Fruit fly (Drosophila melanogaster) whole organism, embryonic: ENCODE results near the gene GstZ1.

Source experiments
- C15 ChIP-seq: fragments of 200-800 bp; sonication (Bioruptor generic); IDR thresholded peaks from 3 replicates; pipeline ENCODE4 v1.3.6; 2022; ENCODE audit warnings: missing biosample characterization, missing genetic modification characterization
- CG10147 ChIP-seq: fragments of 200-800 bp; sonication (Bioruptor generic); optimal IDR thresholded peaks from 2 replicates; lab custom pipeline; 2019; ENCODE audit warnings: missing biosample characterization, mild to moderate bottlenecking, missing genetic modification characterization, moderate library complexity
- CG10565 ChIP-seq: fragments of 200-800 bp; sonication (Bioruptor generic); optimal IDR thresholded peaks from 3 replicates; lab custom pipeline; 2016; ENCODE audit warnings: missing biosample characterization, mild to moderate bottlenecking, missing genetic modification characterization
- CG11695 ChIP-seq: fragments of 200-800 bp; sonication (Bioruptor generic); IDR thresholded peaks from 3 replicates; pipeline ENCODE4 v1.3.6; 2022; ENCODE audit warnings: missing biosample characterization, missing genetic modification characterization
- CG12071 ChIP-seq: fragments of 200-800 bp; sonication (Bioruptor generic); optimal IDR thresholded peaks from 3 replicates; lab custom pipeline; 2018; ENCODE audit warnings: missing biosample characterization, mild to moderate bottlenecking, missing genetic modification characterization
- CG12155 ChIP-seq: fragments of 200-800 bp; sonication (Bioruptor generic); optimal IDR thresholded peaks from 3 replicates; lab custom pipeline; 2016; ENCODE audit warnings: missing biosample characterization, missing genetic modification characterization
- CG14050 ChIP-seq: fragments of 200-800 bp; sonication (Bioruptor generic); IDR thresholded peaks from 3 replicates; pipeline ENCODE4 v1.3.6; 2022; ENCODE audit warnings: missing biosample characterization, missing genetic modification characterization
- CG15479 ChIP-seq: fragments of 200-800 bp; sonication (Bioruptor generic); optimal IDR thresholded peaks from 3 replicates; lab custom pipeline; 2019; ENCODE audit warnings: missing biosample characterization, mild to moderate bottlenecking, missing genetic modification characterization, moderate library complexity
- CG1602 ChIP-seq: fragments of 200-800 bp; sonication (Bioruptor generic); optimal IDR thresholded peaks from 3 replicates; lab custom pipeline; 2016; ENCODE audit warnings: missing biosample characterization, missing genetic modification characterization
- CG1647 ChIP-seq: fragments of 200-800 bp; sonication (Bioruptor generic); optimal IDR thresholded peaks from 3 replicates; lab custom pipeline; 2016; ENCODE audit warnings: missing biosample characterization, missing genetic modification characterization
- CG1792 ChIP-seq: fragments of 200-800 bp; sonication (Bioruptor generic); optimal IDR thresholded peaks from 2 replicates; lab custom pipeline; 2016; ENCODE audit warnings: missing biosample characterization, missing genetic modification characterization
- CG1832 ChIP-seq: fragments of 200-800 bp; sonication (Bioruptor generic); optimal IDR thresholded peaks from 2 replicates; lab custom pipeline; 2017; ENCODE audit warnings: missing biosample characterization, mild to moderate bottlenecking, missing genetic modification characterization, inconsistent platforms
- CG18476 ChIP-seq: fragments of 200-800 bp; sonication (Bioruptor generic); optimal IDR thresholded peaks from 2 replicates; lab custom pipeline; 2016; ENCODE audit warnings: missing biosample characterization, mild to moderate bottlenecking, missing genetic modification characterization
- CG2712 ChIP-seq: fragments of 200-800 bp; optimal IDR thresholded peaks from 3 replicates; lab custom pipeline; 2019; ENCODE audit warnings: missing biosample characterization, mild to moderate bottlenecking, missing genetic modification characterization, moderate library complexity
- CG31365 ChIP-seq: fragments of 200-800 bp; sonication (Bioruptor generic); optimal IDR thresholded peaks from 2 replicates; lab custom pipeline; 2018; ENCODE audit warnings: missing biosample characterization, mild to moderate bottlenecking, missing genetic modification characterization
- CG31388 ChIP-seq: fragments of 200-800 bp; sonication (Bioruptor generic); optimal IDR thresholded peaks from 2 replicates; lab custom pipeline; 2016; ENCODE audit warnings: missing biosample characterization, missing genetic modification characterization
- CG32772 ChIP-seq: fragments of 200-800 bp; sonication (Bioruptor generic); IDR thresholded peaks from 2 replicates; pipeline ENCODE4 v1.3.6; 2022; ENCODE audit warnings: missing biosample characterization, missing genetic modification characterization
- CG4404 ChIP-seq: fragments of 200-800 bp; sonication (Bioruptor generic); IDR thresholded peaks from 2 replicates; pipeline ENCODE4 v1.3.6; 2022; ENCODE audit warnings: missing biosample characterization, missing genetic modification characterization
- CG6254 ChIP-seq: fragments of 200-800 bp; sonication (Bioruptor generic); optimal IDR thresholded peaks from 3 replicates; lab custom pipeline; 2017; ENCODE audit warnings: mild to moderate bottlenecking, missing biosample characterization, missing genetic modification reagents, missing genetic modification characterization
- CG7372 ChIP-seq: fragments of 200-800 bp; sonication (Bioruptor generic); IDR thresholded peaks from 2 replicates; pipeline ENCODE4 v1.3.6; 2022; ENCODE audit warnings: missing biosample characterization, missing genetic modification characterization
- CG9797 ChIP-seq: fragments of 200-800 bp; sonication (Bioruptor generic); optimal IDR thresholded peaks from 3 replicates; lab custom pipeline; 2018; ENCODE audit warnings: missing biosample characterization, mild to moderate bottlenecking, missing genetic modification characterization
- CG9932 ChIP-seq: fragments of 200-800 bp; sonication (Bioruptor generic); IDR thresholded peaks from 2 replicates; pipeline ENCODE4 v1.3.6; 2022; ENCODE audit warnings: missing biosample characterization, missing genetic modification characterization
- Chrac-16 ChIP-seq: fragments of 200-800 bp; sonication (Bioruptor generic); optimal IDR thresholded peaks from 3 replicates; lab custom pipeline; 2016; ENCODE audit warnings: missing biosample characterization, missing genetic modification characterization
- E2f1 ChIP-seq: fragments of 200-800 bp; sonication (Bioruptor generic); IDR thresholded peaks from 2 replicates; pipeline ENCODE4 v1.3.6; 2022; ENCODE audit warnings: missing biosample characterization, missing genetic modification characterization
- Fer2 ChIP-seq: fragments of 200-800 bp; sonication (Bioruptor generic); optimal IDR thresholded peaks from 2 replicates; lab custom pipeline; 2018; ENCODE audit warnings: missing biosample characterization, mild to moderate bottlenecking, missing genetic modification characterization, moderate library complexity
- Fer3 ChIP-seq: fragments of 200-800 bp; sonication (Bioruptor generic); optimal IDR thresholded peaks from 2 replicates; lab custom pipeline; 2018; ENCODE audit warnings: missing biosample characterization, mild to moderate bottlenecking, missing genetic modification characterization, moderate library complexity
- GATAe ChIP-seq: fragments of 200-800 bp; sonication (Bioruptor generic); conservative IDR thresholded peaks from 2 replicates; pipeline ENCODE4 v1.3.6; 2022; ENCODE audit warnings: missing biosample characterization, missing genetic modification characterization
- HLHmδ ChIP-seq: fragments of 200-800 bp; sonication (Bioruptor generic); optimal IDR thresholded peaks from 2 replicates; lab custom pipeline; 2018; ENCODE audit warnings: missing biosample characterization, mild to moderate bottlenecking, missing genetic modification characterization, moderate library complexity
- HmgZ ChIP-seq: fragments of 200-800 bp; sonication (Bioruptor generic); optimal IDR thresholded peaks from 2 replicates; lab custom pipeline; 2018; ENCODE audit warnings: missing biosample characterization, mild to moderate bottlenecking, missing genetic modification characterization
- Hr78 ChIP-seq, 2 experiments: fragments of 200-800 bp in 1 of 2; fragments of >200 bp in 1 of 2; sonication (Bioruptor generic) in 1 of 2; optimal IDR thresholded peaks; 2 replicates each; lab custom pipeline; 2017 to 2019; ENCODE audit warnings: missing biosample characterization in 2 of 2, missing genetic modification characterization in 2 of 2, mild to moderate bottlenecking in 1 of 2, moderate library complexity in 1 of 2
- Lhr ChIP-seq: fragments of 200-800 bp; sonication (Bioruptor generic); optimal IDR thresholded peaks from 3 replicates; lab custom pipeline; 2017; ENCODE audit warnings: mild to moderate bottlenecking, missing biosample characterization, missing genetic modification reagents, missing genetic modification characterization
- MESR4 ChIP-seq: fragments of 200-800 bp; sonication (Bioruptor generic); optimal IDR thresholded peaks from 2 replicates; lab custom pipeline; 2018; ENCODE audit warnings: missing biosample characterization, mild to moderate bottlenecking, missing genetic modification characterization, moderate library complexity
- Max ChIP-seq: fragments of 200-800 bp; sonication (Bioruptor generic); optimal IDR thresholded peaks from 2 replicates; lab custom pipeline; 2016; ENCODE audit warnings: missing biosample characterization, mild to moderate bottlenecking, missing genetic modification characterization
- Med ChIP-seq: fragments of 200-800 bp; sonication (Bioruptor generic); peaks from one replicate; lab custom pipeline; 2016; ENCODE audit warnings: missing biosample characterization, missing genetic modification characterization, mild to moderate bottlenecking, inconsistent platforms, moderate library complexity
- Poxn ChIP-seq: fragments of 200-800 bp; sonication (Bioruptor generic); IDR thresholded peaks from 2 replicates; pipeline ENCODE4 v1.3.6; 2022; ENCODE audit warnings: missing biosample characterization, missing genetic modification characterization
- Six4 ChIP-seq: fragments of 200-800 bp; sonication (Bioruptor generic); optimal IDR thresholded peaks from 2 replicates; lab custom pipeline; 2016; ENCODE audit warnings: missing biosample characterization, missing genetic modification characterization
- Sox100B ChIP-seq: fragments of 200-800 bp; sonication (Bioruptor generic); optimal IDR thresholded peaks from 3 replicates; lab custom pipeline; 2018; ENCODE audit warnings: missing biosample characterization, mild to moderate bottlenecking, missing genetic modification characterization
- ap ChIP-seq: fragments of 200-800 bp; sonication (Bioruptor generic); IDR thresholded peaks from 2 replicates; pipeline ENCODE4 v1.3.6; 2022; ENCODE audit warnings: missing biosample characterization, missing genetic modification characterization
- btn ChIP-seq: fragments of 200-800 bp; sonication (Bioruptor generic); optimal IDR thresholded peaks from 2 replicates; lab custom pipeline; 2016; ENCODE audit warnings: missing biosample characterization, missing genetic modification characterization
- crol ChIP-seq: fragments of 200-800 bp; sonication (Bioruptor generic); IDR thresholded peaks from 2 replicates; pipeline ENCODE4 v1.3.6; 2022; ENCODE audit warnings: missing biosample characterization, missing genetic modification characterization
- cwo ChIP-seq: fragments of 200-800 bp; sonication (Bioruptor generic); optimal IDR thresholded peaks from 3 replicates; lab custom pipeline; 2017; ENCODE audit warnings: missing biosample characterization, missing genetic modification characterization, mild to moderate bottlenecking, moderate library complexity, missing genetic modification reagents
- fd102C ChIP-seq: fragments of 200-800 bp; sonication (Bioruptor generic); optimal IDR thresholded peaks from 2 replicates; lab custom pipeline; 2018; ENCODE audit warnings: missing biosample characterization, mild to moderate bottlenecking, missing genetic modification characterization, moderate library complexity
- fru ChIP-seq: fragments of >200 bp; optimal IDR thresholded peaks from 2 replicates; lab custom pipeline; 2017
- klu ChIP-seq: fragments of 200-800 bp; sonication (Bioruptor generic); IDR thresholded peaks from 2 replicates; pipeline ENCODE4 v1.3.6; 2022; ENCODE audit warnings: missing biosample characterization, missing genetic modification characterization
- lbe ChIP-seq: fragments of 200-800 bp; sonication (Bioruptor generic); optimal IDR thresholded peaks from 2 replicates; lab custom pipeline; 2016; ENCODE audit warnings: missing biosample characterization, mild to moderate bottlenecking, missing genetic modification characterization
- onecut ChIP-seq: fragments of 200-800 bp; sonication (Bioruptor generic); IDR thresholded peaks from 2 replicates; pipeline ENCODE4 v1.3.6; 2022; ENCODE audit warnings: missing biosample characterization, missing genetic modification characterization
- phol ChIP-seq: fragments of 200-800 bp; sonication (Bioruptor generic); optimal IDR thresholded peaks from 3 replicates; lab custom pipeline; 2018; ENCODE audit warnings: missing biosample characterization, mild to moderate bottlenecking, missing genetic modification characterization, moderate library complexity
- pita ChIP-seq: fragments of 200-800 bp; sonication (Bioruptor generic); optimal IDR thresholded peaks from 2 replicates; lab custom pipeline; 2017; ENCODE audit warnings: missing biosample characterization, mild to moderate bottlenecking, missing genetic modification characterization
- sna ChIP-seq: fragments of 200-800 bp; sonication (Bioruptor generic); IDR thresholded peaks from 2 replicates; pipeline ENCODE4 v1.3.6; 2022; ENCODE audit warnings: missing biosample characterization, missing genetic modification characterization; ENCODE audit not compliant: partially characterized antibody

The GstZ1 gene

DNA sequence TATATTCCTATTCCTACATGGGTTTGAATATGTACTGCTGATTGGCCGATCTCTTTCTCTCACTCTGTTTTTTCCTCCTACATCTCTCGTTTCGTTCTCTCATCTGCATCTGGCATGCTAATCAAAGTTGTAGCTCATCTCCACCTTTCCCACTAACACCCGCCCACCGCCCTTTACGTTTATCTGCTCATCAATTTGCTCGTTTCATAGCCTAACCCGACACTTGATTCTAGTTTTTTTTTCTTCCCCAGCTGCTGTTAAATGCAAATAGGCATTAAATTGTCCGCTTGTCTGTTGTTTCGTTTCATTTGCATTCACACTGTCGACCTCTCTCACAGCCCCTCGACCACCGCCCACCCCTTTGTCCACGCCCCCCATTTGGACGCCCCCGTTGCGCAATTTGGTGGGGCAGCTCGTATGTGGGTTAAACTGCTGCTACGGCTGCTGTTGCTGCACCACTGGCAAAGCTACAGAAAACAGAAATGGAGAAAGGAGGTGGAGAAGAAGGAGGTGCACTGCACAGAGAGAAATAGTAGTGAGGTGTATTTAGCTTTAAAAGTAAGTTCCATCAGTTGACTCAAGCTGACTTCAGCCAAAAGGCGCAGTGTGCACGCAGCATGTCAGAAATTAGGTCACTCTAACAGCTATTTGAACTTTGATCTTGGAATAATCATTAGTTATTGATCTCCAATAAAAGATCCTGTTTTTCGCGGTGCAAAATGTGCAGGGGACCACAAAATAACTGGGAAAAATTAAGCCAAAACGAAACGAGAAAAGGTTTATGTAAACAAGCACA is 35.7 kb downstream of the GstZ1 start (continued):
- TF ChIP-seq lbe (GFP tag; lab: Kevin White, UChicago) (no peak), Sox100B (GFP tag; lab: Kevin White, UChicago) (no peak)

DNA sequence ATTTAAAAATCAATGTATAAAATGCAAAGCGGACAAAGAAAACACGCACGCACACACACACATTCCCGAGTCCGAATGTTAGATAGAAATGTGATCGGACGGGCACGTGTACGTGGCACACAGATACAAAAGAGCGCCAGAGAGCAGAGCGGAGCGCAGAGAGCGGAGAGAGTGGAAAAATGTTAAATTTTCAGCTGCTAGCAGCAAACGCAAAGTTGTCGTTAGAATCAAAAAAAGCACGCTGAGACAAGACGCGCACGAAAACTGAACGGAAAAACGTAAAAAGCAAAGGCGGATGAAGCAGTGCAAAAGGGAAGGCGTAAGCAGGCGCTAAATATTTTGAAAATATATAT is 37.1 kb downstream of the GstZ1 start:
- TF ChIP-seq CG1792 (GFP tag; lab: Kevin White, UChicago), result peak; percentile 16
- no peak for TF ChIP-seq Hr78 (GFP tag; optimal IDR thresholded peaks at IDR 0.05; lab: Kevin White, UChicago)
- no peak for TF ChIP-seq E2f1
- no peak for TF ChIP-seq Chrac-16 (GFP tag; lab: Kevin White, UChicago)
- TF ChIP-seq CG14050 (GFP tag; lab: Robert Waterston, UW), result no peak
- TF ChIP-seq CG10147, result no peak
- TF ChIP-seq CG1602 (GFP tag; lab: Kevin White, UChicago), result no peak
- TF ChIP-seq fd102C (GFP tag; lab: Kevin White, UChicago), result no peak
- no peak for TF ChIP-seq CG1832
- no peak for TF ChIP-seq CG12155 (GFP tag; lab: Kevin White, UChicago)
- TF ChIP-seq CG1647 (GFP tag; lab: Kevin White, UChicago), result no peak
- TF ChIP-seq crol (GFP tag; lab: Robert Waterston, UW), result no peak
- TF ChIP-seq CG10565 (GFP tag; lab: Kevin White, UChicago), result no peak
- TF ChIP-seq GATAe (GFP tag; lab: Robert Waterston, UW), result no peak
- TF ChIP-seq HmgZ (tag; lab: Kevin White, UChicago), result no peak
- no peak for TF ChIP-seq CG31388
- peak; percentile 83 for TF ChIP-seq onecut (GFP tag; lab: Robert Waterston, UW)
- no peak for TF ChIP-seq CG9932
- TF ChIP-seq Med (GFP tag; lab: Kevin White, UChicago), result peak; percentile 73
- no peak for TF ChIP-seq sna (GFP tag; lab: Robert Waterston, UW)
- TF ChIP-seq Lhr, result no peak
- no peak for TF ChIP-seq MESR4 (GFP tag; lab: Kevin White, UChicago)
- TF ChIP-seq CG9797, result no peak
- peak; percentile 11 for TF ChIP-seq CG31365 (tag; lab: Kevin White, UChicago)
- no peak for TF ChIP-seq CG6254 (GFP tag; lab: Kevin White, UChicago)
- TF ChIP-seq btn (GFP tag; lab: Kevin White, UChicago), result no peak
- TF ChIP-seq phol (tag; lab: Kevin White, UChicago), result no peak
- no peak for TF ChIP-seq Fer2
- TF ChIP-seq Fer3 (tag; lab: Kevin White, UChicago), result peak; percentile 23
- TF ChIP-seq fru (lab: Kevin White, UChicago), result no peak
- TF ChIP-seq klu (GFP tag; lab: Robert Waterston, UW), result no peak
- TF ChIP-seq CG7372 (GFP tag; lab: Robert Waterston, UW), result no peak
- TF ChIP-seq CG15479 (GFP tag; lab: Kevin White, UChicago), result no peak
- no peak for TF ChIP-seq CG18476
- TF ChIP-seq C15 (GFP tag; lab: Robert Waterston, UW), result no peak
- no peak for TF ChIP-seq pita (GFP tag; lab: Kevin White, UChicago)
- TF ChIP-seq cwo, result peak; percentile 70
- peak; percentile 49 for TF ChIP-seq CG12071 (GFP tag; lab: Kevin White, UChicago)
- no peak for TF ChIP-seq Six4
- TF ChIP-seq CG4404, result no peak
- no peak for TF ChIP-seq Poxn (GFP tag; lab: Robert Waterston, UW)
- no peak for TF ChIP-seq CG2712 (tag; lab: Kevin White, UChicago)
- no peak for TF ChIP-seq CG32772 (GFP tag; lab: Robert Waterston, UW)
- TF ChIP-seq HLHmδ (GFP tag; lab: Kevin White, UChicago), result peak; percentile 52
- no peak for TF ChIP-seq CG11695 (GFP tag; lab: Robert Waterston, UW)
- TF ChIP-seq Max (GFP tag; lab: Kevin White, UChicago), result peak; percentile 59
- TF ChIP-seq ap (GFP tag; lab: Robert Waterston, UW), result no peak
